Worm (Caenorhabditis elegans): ENCODE data around the gene sfrp-1.

- TF ChIP-seq hmg-4 (GFP tag; optimal IDR thresholded peaks at IDR 0.05) (no peak), ama-1 (optimal IDR thresholded peaks at IDR 0.05) (no peak)
Measured at ce11 chrIV:6413482-6413881, 11.2 kb upstream of the sfrp-1 start, which contains the start of gene nlp-71.
